Worm (Caenorhabditis elegans): ENCODE measurements around the gene F53F1.6.

Gene F53F1.6

ce11 chrV:13411225-13411991 is 6.0 kb downstream of the F53F1.6 start:
- TF ChIP-seq fkh-3 (tag; optimal IDR thresholded peaks at IDR 0.05): no peak
- TF ChIP-seq zfh-2 (GFP tag; conservative IDR thresholded peaks at IDR 0.05): peak; percentile 91
- peak; percentile 87 for TF ChIP-seq egrh-3 (GFP tag; IDR thresholded peaks at IDR 0.05)

ce11 chrV:13410688-13411087 is 6.7 kb downstream of the F53F1.6 start, which contains the start of gene F53F1.4:
Gene F53F1.4, plus strand, starts transcription at chrV:13411077.
- TF ChIP-seq Y56A3A.18 (GFP tag; IDR thresholded peaks at IDR 0.05) (no peak), hrde-1 (tag; optimal IDR thresholded peaks at IDR 0.05; ENCODE audit: borderline replicate concordance) (no peak), unc-62 (GFP tag; optimal IDR thresholded peaks at IDR 0.05) (no peak), lin-26 (GFP tag; IDR thresholded peaks at IDR 0.05) (no peak), ztf-28 (GFP tag; IDR thresholded peaks at IDR 0.05) (0 out of 2 replicates have a peak, but pooled peaks have one; percentile 37)

- TF ChIP-seq T26A5.8 (tag; optimal IDR thresholded peaks at IDR 0.05) (no peak), nhr-179 (tag; optimal IDR thresholded peaks at IDR 0.05) (no peak), lir-1 (GFP tag; conservative IDR thresholded peaks at IDR 0.05) (no peak), F37B4.10 (GFP tag; IDR thresholded peaks at IDR 0.05) (no peak), dpl-1 (GFP tag; optimal IDR thresholded peaks at IDR 0.05) (peak; percentile 26), cebp-1 (GFP tag; IDR thresholded peaks at IDR 0.05) (no peak), cebp-1 (tag; optimal IDR thresholded peaks at IDR 0.05) (no peak), pha-4 (tag; optimal IDR thresholded peaks at IDR 0.05) (no peak), nfya-2 (GFP tag; IDR thresholded peaks at IDR 0.05) (no peak), lin-35 (GFP tag; optimal IDR thresholded peaks at IDR 0.05) (peak in 2 of 3 experiments; percentile 5 to 67), hlh-12 (tag; optimal IDR thresholded peaks at IDR 0.05) (no peak), somi-1 (GFP tag; optimal IDR thresholded peaks at IDR 0.05) (no peak), egl-18 (GFP tag; IDR thresholded peaks at IDR 0.05) (no peak), Y95B8A.8 (GFP tag; IDR thresholded peaks at IDR 0.05) (no peak), rcor-1 (GFP tag; IDR thresholded peaks at IDR 0.05) (no peak), ceh-27 (GFP tag; optimal IDR thresholded peaks at IDR 0.05) (no peak), ztf-3 (GFP tag; optimal IDR thresholded peaks at IDR 0.05) (no peak), aptf-2 (GFP tag; conservative IDR thresholded peaks at IDR 0.05) (0 out of 2 replicates have a peak, but pooled peaks have one; percentile 23), mes-4 (tag; optimal IDR thresholded peaks at IDR 0.05) (no peak), rec-8 (tag; optimal IDR thresholded peaks at IDR 0.05) (no peak), madf-3 (GFP tag; IDR thresholded peaks at IDR 0.05) (no peak), nfyb-1 (GFP tag; IDR thresholded peaks at IDR 0.05) (no peak), ekl-4 (GFP tag; IDR thresholded peaks at IDR 0.05) (no peak), F52B5.7 (tag; optimal IDR thresholded peaks at IDR 0.05) (no peak), K12H6.12 (tag; optimal IDR thresholded peaks at IDR 0.05) (no peak), nhr-120 (GFP tag; IDR thresholded peaks at IDR 0.05) (no peak), rpc-1 (optimal IDR thresholded peaks at IDR 0.05) (no peak), rpc-1 (tag; optimal IDR thresholded peaks at IDR 0.05) (no peak), tlf-1 (GFP tag; optimal IDR thresholded peaks at IDR 0.05) (no peak), zim-3 (tag; optimal IDR thresholded peaks at IDR 0.05) (no peak), F10E7.11 (tag; optimal IDR thresholded peaks at IDR 0.05) (no peak), ceh-40 (GFP tag; IDR thresholded peaks at IDR 0.05) (no peak), C17E4.6 (GFP tag; IDR thresholded peaks at IDR 0.05) (no peak), die-1 (tag; optimal IDR thresholded peaks at IDR 0.05) (no peak), snpc-1.3 (tag; optimal IDR thresholded peaks at IDR 0.05; ENCODE audit: insufficient read depth) (no peak), egrh-3 (GFP tag; IDR thresholded peaks at IDR 0.05) (no peak), lin-40 (tag; optimal IDR thresholded peaks at IDR 0.05) (no peak), F57A8.1 (GFP tag; optimal IDR thresholded peaks at IDR 0.05) (no peak)
These were observed 8.3 kb downstream of the F53F1.6 start for ce11 chrV:13409089-13409488.
